Worm (Caenorhabditis elegans) whole organism, young adult: Measurements from ENCODE around the gene ani-2.

Source experiments
- B0019.2 ChIP-seq: fragments of 200-800 bp; sonication (Bioruptor generic); conservative IDR thresholded peaks from 2 replicates; pipeline ENCODE4 v1.3.6; 2022; ENCODE audit warnings: missing genetic modification reagents, missing genetic modification characterization, missing compliant biosample characterization
- B0035.1 ChIP-seq: sonication (generic microtip); optimal IDR thresholded peaks from 2 replicates; lab custom pipeline; 2016; ENCODE audit warnings: missing genetic modification characterization, mild to moderate bottlenecking, missing compliant biosample characterization, missing genotype, missing genetic modification reagents
- F23B12.7 ChIP-seq: sonication (generic microtip); optimal IDR thresholded peaks from 2 replicates; lab custom pipeline; 2017; ENCODE audit warnings: missing genetic modification characterization, mild to moderate bottlenecking, missing compliant biosample characterization, antibody characterized with exemption, moderate library complexity; ENCODE audit not compliant: insufficient read depth
- F49E8.2 ChIP-seq: sonication (generic microtip); optimal IDR thresholded peaks from 3 replicates; lab custom pipeline; 2017; ENCODE audit warnings: missing genetic modification characterization, mild to moderate bottlenecking, missing compliant biosample characterization, antibody characterized with exemption, moderate library complexity; ENCODE audit not compliant: insufficient read depth
- F57C9.4 ChIP-seq: sonication (generic microtip); optimal IDR thresholded peaks from 2 replicates; lab custom pipeline; 2017; ENCODE audit warnings: mild to moderate bottlenecking, missing genetic modification characterization, missing compliant biosample characterization
- T07F8.4 ChIP-seq: sonication (generic microtip); optimal IDR thresholded peaks from 2 replicates; lab custom pipeline; 2016; ENCODE audit warnings: mild to moderate bottlenecking, missing genetic modification characterization, moderate library complexity, missing compliant biosample characterization
- T26A5.8 ChIP-seq: sonication (generic microtip); optimal IDR thresholded peaks from 2 replicates; lab custom pipeline; 2016; ENCODE audit warnings: missing genetic modification characterization, missing compliant biosample characterization
- Y67H2A.10 ChIP-seq: fragments of 200-800 bp; sonication (Bioruptor generic); conservative IDR thresholded peaks from 2 replicates; pipeline ENCODE4 v1.3.6; 2022; ENCODE audit warnings: missing genetic modification reagents, missing genetic modification characterization, missing compliant biosample characterization
- Y79H2A.3 ChIP-seq: fragments of 200-800 bp; sonication (Bioruptor generic); conservative IDR thresholded peaks from 2 replicates; pipeline ENCODE4 v1.3.6; 2022; ENCODE audit warnings: missing genetic modification reagents, missing genetic modification characterization, missing compliant biosample characterization
- aptf-2 ChIP-seq: fragments of 200-800 bp; sonication (Bioruptor generic); conservative IDR thresholded peaks from 2 replicates; pipeline ENCODE4 v1.3.6; 2022; ENCODE audit warnings: missing genetic modification reagents, missing genetic modification characterization, missing compliant biosample characterization
- attf-6 ChIP-seq: fragments of 200-800 bp; sonication (Bioruptor generic); IDR thresholded peaks from 2 replicates; pipeline ENCODE4 v1.3.6; 2022; ENCODE audit warnings: missing genetic modification reagents, missing genetic modification characterization, missing compliant biosample characterization
- bed-2 ChIP-seq: fragments of 200-800 bp; sonication (Bioruptor generic); IDR thresholded peaks from 2 replicates; pipeline ENCODE4 v1.3.6; 2022; ENCODE audit warnings: missing genetic modification reagents, missing genetic modification characterization, missing compliant biosample characterization
- ccch-3 ChIP-seq: fragments of 200-800 bp; sonication (Bioruptor generic); optimal IDR thresholded peaks from 2 replicates; lab custom pipeline; 2018; ENCODE audit warnings: mild to moderate bottlenecking, missing genetic modification characterization, missing compliant biosample characterization
- ceh-100 ChIP-seq: fragments of 200-800 bp; sonication (Bioruptor generic); IDR thresholded peaks from 2 replicates; pipeline ENCODE4 v1.3.6; 2022; ENCODE audit warnings: missing genetic modification reagents, missing genetic modification characterization, missing compliant biosample characterization
- dpff-1 ChIP-seq: sonication (generic microtip); optimal IDR thresholded peaks from 2 replicates; lab custom pipeline; 2017; ENCODE audit warnings: mild to moderate bottlenecking, missing genetic modification characterization, missing compliant biosample characterization
- dpl-1 ChIP-seq: fragments of 150-350 bp; optimal IDR thresholded peaks from 2 replicates; lab custom pipeline; 2014; ENCODE audit warnings: missing biosample characterization, missing genetic modification reagents, missing genetic modification characterization
- efl-1 ChIP-seq: fragments of 150-350 bp; optimal IDR thresholded peaks from 2 replicates; lab custom pipeline; 2014; ENCODE audit warnings: missing biosample characterization, missing genetic modification reagents, missing genetic modification characterization
- egl-18 ChIP-seq: fragments of 200-800 bp; sonication (Bioruptor generic); IDR thresholded peaks from 2 replicates; pipeline ENCODE4 v1.3.6; 2022; ENCODE audit warnings: missing genetic modification reagents, missing genetic modification characterization, missing compliant biosample characterization
- egrh-3 ChIP-seq: fragments of 200-800 bp; sonication (Bioruptor generic); IDR thresholded peaks from 2 replicates; pipeline ENCODE4 v1.3.6; 2022; ENCODE audit warnings: missing genetic modification reagents, missing genetic modification characterization, missing compliant biosample characterization
- hlh-12 ChIP-seq: sonication (generic microtip); optimal IDR thresholded peaks from 2 replicates; lab custom pipeline; 2016; ENCODE audit warnings: missing genetic modification characterization, missing compliant biosample characterization
- hmg-1.2 ChIP-seq: fragments of 200-800 bp; sonication (Bioruptor generic); IDR thresholded peaks from 2 replicates; pipeline ENCODE4 v1.3.6; 2022; ENCODE audit warnings: missing genetic modification reagents, missing genetic modification characterization, missing compliant biosample characterization
- hrde-1 ChIP-seq: sonication (generic microtip); optimal IDR thresholded peaks from 2 replicates; lab custom pipeline; 2016; ENCODE audit warnings: missing genetic modification characterization, mild to moderate bottlenecking, missing compliant biosample characterization, moderate library complexity, missing genotype, missing genetic modification reagents, borderline replicate concordance
- lin-35 ChIP-seq, 3 experiments: fragments of 150-350 bp in 2 of 3; sonication (generic microtip) in 1 of 3; optimal IDR thresholded peaks; 2 replicates each; lab custom pipeline; 2014 to 2018; ENCODE audit warnings: missing biosample characterization in 3 of 3, missing genetic modification characterization in 3 of 3, missing genetic modification reagents in 3 of 3
- lin-54 ChIP-seq: fragments of 200-800 bp; sonication (Bioruptor generic); optimal IDR thresholded peaks from 2 replicates; lab custom pipeline; 2018; ENCODE audit warnings: mild to moderate bottlenecking, missing genetic modification characterization, missing compliant biosample characterization
- lir-1 ChIP-seq: fragments of 200-800 bp; sonication (Bioruptor generic); conservative IDR thresholded peaks from 2 replicates; pipeline ENCODE4 v1.3.6; 2022; ENCODE audit warnings: missing genetic modification reagents, missing genetic modification characterization, missing compliant biosample characterization
- madf-10 ChIP-seq: sonication (generic microtip); optimal IDR thresholded peaks from 2 replicates; lab custom pipeline; 2016; ENCODE audit warnings: mild to moderate bottlenecking, missing genetic modification characterization, missing compliant biosample characterization
- madf-8 ChIP-seq: fragments of 200-800 bp; sonication (Bioruptor generic); conservative IDR thresholded peaks from 2 replicates; pipeline ENCODE4 v1.3.6; 2022; ENCODE audit warnings: missing genetic modification reagents, missing genetic modification characterization, missing compliant biosample characterization
- mcd-1 ChIP-seq: fragments of 200-800 bp; sonication (Bioruptor generic); IDR thresholded peaks from 2 replicates; pipeline ENCODE4 v1.3.6; 2022; ENCODE audit warnings: missing genetic modification reagents, missing genetic modification characterization, missing compliant biosample characterization
- rec-8 ChIP-seq, 2 experiments: sonication (generic microtip); optimal IDR thresholded peaks; 2 replicates each; lab custom pipeline; 2016; ENCODE audit warnings: mild to moderate bottlenecking in 2 of 2, missing genetic modification characterization in 2 of 2, missing genetic modification reagents in 2 of 2, missing genotype in 2 of 2, missing biosample characterization in 1 of 2, missing compliant biosample characterization in 1 of 2, moderate library complexity in 1 of 2
- repo-1 ChIP-seq: sonication (generic microtip); optimal IDR thresholded peaks from 2 replicates; lab custom pipeline; 2017; ENCODE audit warnings: mild to moderate bottlenecking, missing genetic modification characterization, missing compliant biosample characterization
- rpc-1 ChIP-seq, 2 experiments: fragments of 150-350 bp in 1 of 2; sonication (generic microtip) in 1 of 2; optimal IDR thresholded peaks; 2 replicates each; lab custom pipeline; 2014 to 2018; ENCODE audit warnings: missing biosample characterization in 1 of 2, missing genetic modification characterization in 1 of 2, missing genetic modification reagents in 1 of 2, missing genotype in 1 of 2
- snpc-1.3 ChIP-seq: sonication (generic microtip); optimal IDR thresholded peaks from 2 replicates; lab custom pipeline; 2017; ENCODE audit warnings: missing genetic modification characterization, mild to moderate bottlenecking, missing compliant biosample characterization, antibody characterized with exemption, moderate library complexity, missing genotype, missing genetic modification reagents; ENCODE audit not compliant: insufficient read depth
- tbp1 ChIP-seq: fragments of 200-800 bp; sonication (Bioruptor generic); optimal IDR thresholded peaks from 2 replicates; lab custom pipeline; 2018; ENCODE audit warnings: mild to moderate bottlenecking, missing genetic modification characterization, missing compliant biosample characterization
- tlf-1 ChIP-seq: fragments of 200-800 bp; sonication (Bioruptor generic); optimal IDR thresholded peaks from 2 replicates; lab custom pipeline; 2018; ENCODE audit warnings: mild to moderate bottlenecking, missing genetic modification characterization, missing compliant biosample characterization
- unc-62 ChIP-seq: fragments of 150-350 bp; optimal IDR thresholded peaks from 2 replicates; lab custom pipeline; 2014; ENCODE audit warnings: missing biosample characterization, missing genetic modification reagents, missing genetic modification characterization

ani-2 gene

DNA sequence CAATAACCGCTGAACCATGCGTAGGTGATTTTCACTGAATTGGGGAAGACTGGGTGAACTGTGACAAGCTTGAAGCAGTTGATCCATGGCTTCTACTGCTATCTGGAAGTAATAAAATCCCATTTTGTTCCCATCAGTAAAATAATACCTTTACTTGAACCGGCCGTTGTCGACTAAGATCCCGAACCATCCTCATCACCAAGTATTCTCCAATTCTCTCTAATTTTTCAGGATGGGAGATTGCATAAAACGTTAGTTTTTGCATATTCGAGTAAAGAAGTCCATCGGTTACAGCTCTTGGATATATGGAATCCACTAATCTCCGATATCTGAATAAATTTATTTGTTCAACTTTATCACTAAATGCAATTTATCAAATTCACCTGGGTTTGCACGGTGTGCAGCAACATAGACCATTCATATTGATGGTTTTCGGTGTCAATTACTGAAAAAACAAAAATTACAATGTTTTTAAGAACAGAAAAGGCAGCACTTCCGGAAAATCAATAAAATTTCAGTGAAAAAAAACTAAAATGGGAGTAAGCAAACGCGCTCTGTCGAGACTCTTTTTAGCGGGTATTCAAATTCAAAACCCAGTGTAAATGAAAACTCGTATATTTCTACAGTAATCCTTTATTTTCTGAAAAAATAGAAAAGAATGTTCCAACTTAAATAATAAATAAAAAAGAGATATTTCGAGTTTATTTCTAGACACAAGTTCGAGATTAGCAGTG, 44.3 kb downstream of the ani-2 start, which contains the start of gene efr-3 (continued):
- no peak for TF ChIP-seq B0035.1 (tag; lab: Kevin White, UChicago)
- TF ChIP-seq bed-2 (GFP tag; lab: Robert Waterston, UW): no peak
- TF ChIP-seq ccch-3: no peak
- TF ChIP-seq F57C9.4 (tag; lab: Kevin White, UChicago): no peak
- peak; percentile 84 for TF ChIP-seq lin-54
- TF ChIP-seq egl-18 (GFP tag; lab: Robert Waterston, UW): no peak
- no peak for TF ChIP-seq rpc-1 (optimal IDR thresholded peaks at IDR 0.05; lab: Kevin White, UChicago)
- no peak for TF ChIP-seq rpc-1 (tag; optimal IDR thresholded peaks at IDR 0.05; lab: Kevin White, UChicago)
- TF ChIP-seq hlh-12 (tag; lab: Kevin White, UChicago): no peak
- peak; percentile 88 for TF ChIP-seq mcd-1 (GFP tag; lab: Robert Waterston, UW)
- TF ChIP-seq dpff-1: no peak
- TF ChIP-seq lir-1 (GFP tag; lab: Robert Waterston, UW): no peak
- no peak for TF ChIP-seq madf-10 (tag; lab: Kevin White, UChicago)
- no peak for TF ChIP-seq Y79H2A.3 (GFP tag; lab: Robert Waterston, UW)
- TF ChIP-seq T07F8.4: no peak
- no peak for TF ChIP-seq unc-62 (GFP tag; lab: Kevin White, UChicago)
- no peak for TF ChIP-seq attf-6
- TF ChIP-seq egrh-3 (GFP tag; lab: Robert Waterston, UW): no peak
- TF ChIP-seq madf-8: no peak
- TF ChIP-seq lin-35 (GFP tag; optimal IDR thresholded peaks at IDR 0.05; lab: Kevin White, UChicago): peak in 1 of 3 experiments; percentile 52
- TF ChIP-seq hrde-1 (tag; lab: Kevin White, UChicago): no peak
- TF ChIP-seq B0019.2: no peak
- TF ChIP-seq dpl-1 (GFP tag; lab: Kevin White, UChicago): peak; percentile 64
- TF ChIP-seq efl-1: peak; percentile 66
- no peak for TF ChIP-seq F49E8.2 (tag; lab: Kevin White, UChicago)
- no peak for TF ChIP-seq snpc-1.3 (tag; lab: Kevin White, UChicago)
- peak; percentile 92 for TF ChIP-seq F23B12.7

DNA sequence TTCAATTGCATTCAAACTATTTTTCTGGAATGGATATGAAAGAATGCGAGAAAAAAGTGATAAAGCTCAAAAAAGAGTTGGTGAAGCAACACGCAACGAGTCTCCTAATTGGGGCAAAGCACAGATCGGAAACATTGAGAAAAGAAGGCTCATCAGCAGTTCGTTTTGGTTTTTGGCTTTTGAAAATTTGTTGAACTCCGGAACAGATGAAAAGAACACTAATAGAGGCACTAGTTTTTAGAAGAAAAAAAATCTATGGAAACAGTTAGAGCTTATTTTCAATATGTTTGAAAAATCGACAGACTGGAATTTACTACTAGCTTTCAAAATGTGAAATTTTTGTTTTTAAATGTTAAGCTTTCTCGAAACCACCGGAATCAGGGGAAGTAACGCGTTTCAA, 53.3 kb downstream of the ani-2 start:
- TF ChIP-seq hmg-1.2 (GFP tag; lab: Robert Waterston, UW): no peak
- TF ChIP-seq tbp1 (GFP tag; lab: Kevin White, UChicago): no peak
- TF ChIP-seq repo-1 (tag; lab: Kevin White, UChicago): no peak
- no peak for TF ChIP-seq dpff-1
- no peak for TF ChIP-seq ceh-100 (GFP tag; lab: Robert Waterston, UW)
- TF ChIP-seq T26A5.8 (tag; lab: Kevin White, UChicago): no peak
- no peak for TF ChIP-seq rec-8 (tag; optimal IDR thresholded peaks at IDR 0.05; lab: Kevin White, UChicago)

DNA sequence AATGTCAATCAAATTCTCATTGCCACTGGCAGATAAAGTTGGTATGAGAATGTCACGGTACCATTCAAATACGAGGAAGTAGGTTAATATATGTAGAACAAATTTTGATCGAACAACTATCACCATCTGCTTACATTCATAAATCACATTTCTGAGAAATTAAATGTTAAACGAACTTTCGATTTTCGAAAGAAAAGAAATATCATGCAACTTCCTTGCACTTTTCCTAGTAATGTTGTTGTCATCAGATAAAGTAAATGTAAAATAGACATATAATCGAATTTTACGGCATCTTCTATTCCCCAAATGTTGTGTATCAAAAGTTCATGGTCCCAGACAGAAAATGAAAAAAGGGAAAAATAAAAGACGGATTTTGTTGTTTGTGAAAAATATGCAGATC, 53.7 kb downstream of the ani-2 start:
- TF ChIP-seq aptf-2 (GFP tag; lab: Robert Waterston, UW) (no peak), lin-54 (no peak), tlf-1 (GFP tag; lab: Kevin White, UChicago) (no peak), Y67H2A.10 (no peak), T07F8.4 (no peak)
